Worm (Caenorhabditis elegans) whole organism, mixed stage, embryonic: ENCODE data around the gene F57B9.8.

Experiments used
- M03D4.4 ChIP-seq: sonication (generic microtip); optimal IDR thresholded peaks from 2 replicates; lab custom pipeline; 2017; ENCODE audit warnings: mild to moderate bottlenecking, missing genetic modification characterization, missing compliant biosample characterization
- bed-3 ChIP-seq: fragments of 200-800 bp; sonication (Bioruptor generic); optimal IDR thresholded peaks from 3 replicates; lab custom pipeline; 2018; ENCODE audit warnings: mild to moderate bottlenecking, missing genetic modification characterization, moderate library complexity, missing compliant biosample characterization
- blmp-1 ChIP-seq: fragments of 150-350 bp; optimal IDR thresholded peaks from 2 replicates; lab custom pipeline; 2014; ENCODE audit warnings: missing biosample characterization, missing genetic modification characterization
- ceh-43 ChIP-seq: fragments of 200-800 bp; sonication (Bioruptor generic); optimal IDR thresholded peaks from 2 replicates; lab custom pipeline; 2018; ENCODE audit warnings: mild to moderate bottlenecking, missing genetic modification characterization, moderate library complexity, missing compliant biosample characterization
- ces-1 ChIP-seq: fragments of 150-350 bp; optimal IDR thresholded peaks from 2 replicates; lab custom pipeline; 2014; ENCODE audit warnings: missing biosample characterization, missing genetic modification reagents, missing genetic modification characterization
- cnd-1 ChIP-seq: fragments of 200-800 bp; sonication (Bioruptor generic); optimal IDR thresholded peaks from 2 replicates; lab custom pipeline; 2018; ENCODE audit warnings: mild to moderate bottlenecking, missing genetic modification characterization, missing compliant biosample characterization
- elt-3 ChIP-seq: fragments of 150-350 bp; optimal IDR thresholded peaks from 2 replicates; lab custom pipeline; 2014; ENCODE audit warnings: missing biosample characterization, missing genetic modification characterization
- ham-2 ChIP-seq: fragments of 200-800 bp; sonication (Bioruptor generic); optimal IDR thresholded peaks from 2 replicates; lab custom pipeline; 2018; ENCODE audit warnings: mild to moderate bottlenecking, missing genetic modification characterization, missing compliant biosample characterization
- hlh-1 ChIP-seq: fragments of 150-350 bp; optimal IDR thresholded peaks from 2 replicates; lab custom pipeline; 2014; ENCODE audit warnings: missing biosample characterization, missing genetic modification reagents, missing genetic modification characterization
- lin-13 ChIP-seq: fragments of 150-350 bp; optimal IDR thresholded peaks from 2 replicates; lab custom pipeline; 2014; ENCODE audit warnings: missing biosample characterization, missing genetic modification characterization
- lin-32 ChIP-seq: fragments of 200-800 bp; sonication (Bioruptor generic); optimal IDR thresholded peaks from 2 replicates; lab custom pipeline; 2018; ENCODE audit warnings: mild to moderate bottlenecking, missing genetic modification characterization, missing compliant biosample characterization
- lsy-2 ChIP-seq: fragments of 150-350 bp; optimal IDR thresholded peaks from 2 replicates; lab custom pipeline; 2014; ENCODE audit warnings: missing biosample characterization, missing genetic modification characterization
- mep-1 ChIP-seq: fragments of 150-350 bp; optimal IDR thresholded peaks from 2 replicates; lab custom pipeline; 2017; ENCODE audit warnings: missing biosample characterization, missing genetic modification reagents, missing genetic modification characterization, inconsistent platforms
- mls-2 ChIP-seq: sonication (generic microtip); optimal IDR thresholded peaks from 2 replicates; lab custom pipeline; 2016; ENCODE audit warnings: mild to moderate bottlenecking, missing genetic modification characterization, moderate library complexity, missing compliant biosample characterization
- nhr-12 ChIP-seq: fragments of 150-350 bp; optimal IDR thresholded peaks from 2 replicates; lab custom pipeline; 2014; ENCODE audit warnings: missing biosample characterization, missing genetic modification characterization
- nhr-2 ChIP-seq: fragments of 150-350 bp; optimal IDR thresholded peaks from 2 replicates; lab custom pipeline; 2014; ENCODE audit warnings: missing biosample characterization, missing genetic modification characterization
- nhr-237 ChIP-seq: fragments of 150-350 bp; optimal IDR thresholded peaks from 2 replicates; lab custom pipeline; 2014; ENCODE audit warnings: missing biosample characterization, missing genetic modification characterization
- nhr-28 ChIP-seq: fragments of 150-350 bp; optimal IDR thresholded peaks from 2 replicates; lab custom pipeline; 2014; ENCODE audit warnings: missing biosample characterization, missing genetic modification characterization
- nhr-76 ChIP-seq: sonication (generic microtip); optimal IDR thresholded peaks from 2 replicates; lab custom pipeline; 2017; ENCODE audit warnings: missing biosample characterization, missing genetic modification characterization
- pha-4 ChIP-seq: fragments of 150-350 bp; optimal IDR thresholded peaks from 2 replicates; lab custom pipeline; 2018; ENCODE audit warnings: missing biosample characterization, missing genetic modification reagents, missing genetic modification characterization
- snpc-4 ChIP-seq: fragments of 150-350 bp; optimal IDR thresholded peaks from 2 replicates; lab custom pipeline; 2014; ENCODE audit warnings: missing biosample characterization, missing genetic modification characterization
- sptf-1 ChIP-seq: sonication (generic microtip); optimal IDR thresholded peaks from 2 replicates; lab custom pipeline; 2017; ENCODE audit warnings: mild to moderate bottlenecking, missing genetic modification characterization, moderate library complexity, missing compliant biosample characterization
- tbx-8 ChIP-seq: fragments of 200-800 bp; sonication (Bioruptor generic); optimal IDR thresholded peaks from 2 replicates; lab custom pipeline; 2018; ENCODE audit warnings: mild to moderate bottlenecking, missing genetic modification characterization, moderate library complexity, missing compliant biosample characterization
- unc-120 ChIP-seq: sonication (generic microtip); optimal IDR thresholded peaks from 2 replicates; lab custom pipeline; 2017; ENCODE audit warnings: missing genetic modification characterization, missing compliant biosample characterization; ENCODE audit not compliant: poor library complexity, severe bottlenecking
- unc-39 ChIP-seq: fragments of 150-350 bp; optimal IDR thresholded peaks from 2 replicates; lab custom pipeline; 2014; ENCODE audit warnings: missing biosample characterization, missing genetic modification characterization
- unc-62 ChIP-seq: fragments of 150-350 bp; optimal IDR thresholded peaks from 2 replicates; lab custom pipeline; 2014; ENCODE audit warnings: missing biosample characterization, missing genetic modification reagents, missing genetic modification characterization
- zip-8 ChIP-seq: fragments of 150-350 bp; optimal IDR thresholded peaks from 2 replicates; lab custom pipeline; 2014; ENCODE audit warnings: missing biosample characterization, missing genetic modification characterization
- ztf-11 ChIP-seq: fragments of 150-350 bp; optimal IDR thresholded peaks from 2 replicates; lab custom pipeline; 2014; ENCODE audit warnings: missing biosample characterization, missing genetic modification characterization

F57B9.8 gene

ce11 chrIII:6898518-6898917, 36.6 kb downstream of the F57B9.8 start:
- TF ChIP-seq hlh-1 (tag; lab: Kevin White, UChicago) (peak; percentile 28), blmp-1 (tag; lab: Kevin White, UChicago) (no peak), unc-120 (tag; lab: Kevin White, UChicago) (peak; percentile 60)

DNA sequence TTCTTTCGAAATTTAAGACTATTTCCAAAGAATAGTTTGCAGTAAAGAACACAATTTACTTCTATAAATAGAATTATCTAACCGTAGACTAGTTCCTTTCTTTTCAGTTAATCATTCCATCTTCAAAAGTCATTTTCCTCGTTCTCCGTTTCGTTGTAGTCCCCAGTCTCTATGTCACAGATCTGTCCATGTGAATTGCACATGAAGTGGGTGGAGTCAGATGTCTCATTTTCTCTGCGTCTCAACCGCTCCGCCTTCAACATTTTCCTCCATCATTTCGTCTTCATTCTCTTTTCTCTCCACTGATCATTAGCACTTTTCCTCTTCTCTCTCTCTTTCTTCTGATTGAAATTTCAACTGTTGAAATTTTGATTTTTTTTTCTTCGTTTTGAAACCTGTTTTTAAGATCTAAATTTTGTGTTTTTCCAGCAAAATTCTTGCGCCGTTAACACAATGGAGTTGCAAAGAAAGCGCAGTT, 37.5 kb downstream of the F57B9.8 start, which contains the start of gene T07E3.4:
TSS of gene T07E3.4 (plus strand) at position 428 of the 478 bp plus-strand sequence.
- TF ChIP-seq ham-2 (GFP tag; lab: Kevin White, UChicago) (no peak), nhr-12 (no peak), hlh-1 (tag; lab: Kevin White, UChicago) (peak; percentile 18), tbx-8 (GFP tag; lab: Kevin White, UChicago) (no peak), ces-1 (GFP tag; lab: Kevin White, UChicago) (peak; percentile 61), unc-62 (GFP tag; lab: Kevin White, UChicago) (peak; percentile 73), sptf-1 (tag; lab: Kevin White, UChicago) (no peak)

DNA sequence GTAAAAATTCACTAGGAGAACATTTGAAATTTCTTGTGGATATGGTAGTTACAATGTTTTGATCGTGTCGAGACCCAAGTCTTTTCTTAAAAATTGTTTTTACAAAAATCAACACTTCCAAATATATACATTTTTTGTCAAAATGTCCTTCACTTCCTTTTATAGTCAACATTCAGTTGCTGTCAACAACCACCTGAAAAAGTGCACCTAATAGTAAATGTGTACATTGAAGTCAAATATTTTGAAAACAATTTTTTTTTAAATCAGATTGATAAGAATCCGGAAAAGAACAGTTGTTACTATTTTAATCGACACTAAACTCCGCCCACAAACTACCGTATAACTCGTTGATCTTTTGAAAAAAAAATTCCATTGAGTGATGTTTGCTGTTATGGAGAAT, 39.4 kb downstream of the F57B9.8 start:
- no peak for TF ChIP-seq sptf-1 (tag; lab: Kevin White, UChicago)
- TF ChIP-seq ztf-11 (tag; lab: Kevin White, UChicago) = no peak
- TF ChIP-seq lin-13 (tag; lab: Kevin White, UChicago) = no peak
- TF ChIP-seq ceh-43 = no peak
- TF ChIP-seq ham-2 (GFP tag; lab: Kevin White, UChicago) = no peak
- TF ChIP-seq elt-3 = no peak
- no peak for TF ChIP-seq mls-2 (tag; lab: Kevin White, UChicago)
- TF ChIP-seq nhr-12 = no peak
- TF ChIP-seq lsy-2 = no peak
- no peak for TF ChIP-seq pha-4
- no peak for TF ChIP-seq nhr-28 (tag; lab: Kevin White, UChicago)
- no peak for TF ChIP-seq snpc-4 (tag; lab: Kevin White, UChicago)
- TF ChIP-seq bed-3 (GFP tag; lab: Kevin White, UChicago) = no peak

ce11 chrIII:6895166-6895565, 40.0 kb downstream of the F57B9.8 start:
- no peak for TF ChIP-seq M03D4.4 (tag; lab: Kevin White, UChicago)
- peak; percentile 36 for TF ChIP-seq hlh-1 (tag; lab: Kevin White, UChicago)
- no peak for TF ChIP-seq lin-32 (GFP tag; lab: Kevin White, UChicago)
- no peak for TF ChIP-seq snpc-4 (tag; lab: Kevin White, UChicago)
- TF ChIP-seq nhr-76 = no peak
- TF ChIP-seq mep-1 (tag; lab: Kevin White, UChicago) = peak; percentile 15
- peak; percentile 68 for TF ChIP-seq unc-62 (GFP tag; lab: Kevin White, UChicago)
- no peak for TF ChIP-seq nhr-12
- no peak for TF ChIP-seq unc-120 (tag; lab: Kevin White, UChicago)
- TF ChIP-seq ces-1 (GFP tag; lab: Kevin White, UChicago) = no peak
- no peak for TF ChIP-seq nhr-2 (tag; lab: Kevin White, UChicago)
- no peak for TF ChIP-seq nhr-237 (tag; lab: Kevin White, UChicago)
- TF ChIP-seq unc-39 (tag; lab: Kevin White, UChicago) = no peak

DNA sequence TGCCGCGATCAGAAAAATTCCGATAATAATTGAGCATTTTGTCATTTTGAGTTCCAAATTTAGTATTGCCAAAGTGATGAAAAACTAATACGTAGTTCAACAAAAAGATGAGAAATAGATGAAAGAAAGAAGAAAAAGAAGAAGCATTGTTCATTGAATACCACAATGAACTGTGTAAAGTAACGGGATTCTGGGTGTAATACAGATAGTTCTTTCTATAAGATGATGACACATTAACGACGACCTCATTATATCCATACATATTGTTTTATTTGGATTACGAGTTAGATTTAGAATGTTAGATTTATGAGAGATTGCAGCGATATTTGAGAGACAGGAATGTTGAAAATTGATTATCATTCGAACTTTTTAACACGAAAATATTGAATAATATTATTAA, 43.6 kb downstream of the F57B9.8 start, which contains the start of gene K04C2.5:
TSS of gene K04C2.5 (minus strand) at position 101 of the 400 bp plus-strand sequence.
- no peak for TF ChIP-seq unc-62 (GFP tag; lab: Kevin White, UChicago)
- TF ChIP-seq elt-3 = no peak
- TF ChIP-seq ceh-43 = no peak
- TF ChIP-seq lin-32 (GFP tag; lab: Kevin White, UChicago) = no peak
- no peak for TF ChIP-seq blmp-1 (tag; lab: Kevin White, UChicago)
- TF ChIP-seq, all 35 proteins: peak for 0

- TF ChIP-seq ces-1 (GFP tag; lab: Kevin White, UChicago) = peak; percentile 48
- no peak for TF ChIP-seq lin-32 (GFP tag; lab: Kevin White, UChicago)
- TF ChIP-seq zip-8 = no peak
- TF ChIP-seq cnd-1 (tag; lab: Kevin White, UChicago) = no peak
Measured at ce11 chrIII:6888999-6889824, 45.9 kb downstream of the F57B9.8 start, which contains the start of the genes brd-1 and K04C2.2. brd-1 (minus strand) TSS chrIII:6889504. K04C2.2 (plus strand) TSS chrIII:6889774.
